Worm (Caenorhabditis elegans): ENCODE results near the gene str-81.

DNA sequence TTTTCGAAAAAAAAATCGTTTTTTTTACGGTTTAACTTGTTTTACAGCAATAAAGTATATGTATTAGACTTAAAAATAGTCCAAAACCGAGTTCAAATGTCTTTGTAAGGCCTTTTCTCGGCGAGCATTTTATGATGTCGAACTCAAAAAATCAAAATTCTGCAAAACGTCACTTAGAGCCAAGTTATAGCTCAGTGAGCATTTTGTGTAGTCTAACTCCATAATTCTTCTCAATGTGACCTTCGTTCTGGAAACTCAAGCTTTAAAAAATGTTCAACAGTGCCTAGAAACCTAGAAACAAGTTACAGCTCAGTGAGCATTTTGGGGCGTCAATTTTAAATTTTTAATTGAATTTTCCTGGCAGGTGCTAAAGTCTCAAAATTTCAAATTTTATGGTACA, 75.2 kb downstream of the str-81 start:
- TF ChIP-seq him-1 (tag; optimal IDR thresholded peaks at IDR 0.05) (no peak), dao-5 (tag; optimal IDR thresholded peaks at IDR 0.05) (no peak)

Data from whole organism, L4/young adult.